Fruit fly (Drosophila melanogaster) whole organism, embryonic: Measurements from ENCODE around the gene CG10510.

ENCODE experiments used
- Antp ChIP-seq: fragments of 200-800 bp; sonication (Bioruptor generic); optimal IDR thresholded peaks from 3 replicates; lab custom pipeline; 2016; ENCODE audit warnings: missing biosample characterization, missing genetic modification characterization
- B-H2 ChIP-seq: fragments of 200-800 bp; sonication (Bioruptor generic); optimal IDR thresholded peaks from 2 replicates; lab custom pipeline; 2018; ENCODE audit warnings: missing biosample characterization, mild to moderate bottlenecking, missing genetic modification characterization
- Blimp-1 ChIP-seq: fragments of 200-800 bp; sonication (Bioruptor generic); optimal IDR thresholded peaks from 3 replicates; lab custom pipeline; 2018; ENCODE audit warnings: missing biosample characterization, missing genetic modification characterization, mild to moderate bottlenecking, moderate library complexity, missing genetic modification reagents
- CG10147 ChIP-seq: fragments of 200-800 bp; sonication (Bioruptor generic); optimal IDR thresholded peaks from 2 replicates; lab custom pipeline; 2019; ENCODE audit warnings: missing biosample characterization, mild to moderate bottlenecking, missing genetic modification characterization, moderate library complexity
- CG10274 ChIP-seq: fragments of 200-800 bp; sonication (Bioruptor generic); optimal IDR thresholded peaks from 3 replicates; lab custom pipeline; 2017; ENCODE audit warnings: missing biosample characterization, mild to moderate bottlenecking, missing genetic modification characterization
- CG10959 ChIP-seq: fragments of 200-800 bp; sonication (Bioruptor generic); IDR thresholded peaks from 2 replicates; pipeline ENCODE4 v1.3.6; 2022; ENCODE audit warnings: missing biosample characterization, missing genetic modification characterization
- CG11695 ChIP-seq: fragments of 200-800 bp; sonication (Bioruptor generic); IDR thresholded peaks from 3 replicates; pipeline ENCODE4 v1.3.6; 2022; ENCODE audit warnings: missing biosample characterization, missing genetic modification characterization
- CG11696 ChIP-seq: fragments of 200-800 bp; sonication (Bioruptor generic); IDR thresholded peaks from 2 replicates; pipeline ENCODE4 v1.3.6; 2022; ENCODE audit warnings: missing biosample characterization, missing genetic modification characterization
- CG12104 ChIP-seq: fragments of 200-800 bp; sonication (Bioruptor generic); optimal IDR thresholded peaks from 3 replicates; lab custom pipeline; 2016; ENCODE audit warnings: missing biosample characterization, missing genetic modification characterization
- CG12155 ChIP-seq: fragments of 200-800 bp; sonication (Bioruptor generic); optimal IDR thresholded peaks from 3 replicates; lab custom pipeline; 2016; ENCODE audit warnings: missing biosample characterization, missing genetic modification characterization
- CG12299 ChIP-seq: fragments of 200-800 bp; sonication (Bioruptor generic); optimal IDR thresholded peaks from 2 replicates; lab custom pipeline; 2018; ENCODE audit warnings: missing biosample characterization, mild to moderate bottlenecking, missing genetic modification characterization
- CG13296 ChIP-seq: fragments of 200-800 bp; sonication (Bioruptor generic); optimal IDR thresholded peaks from 3 replicates; lab custom pipeline; 2018; ENCODE audit warnings: missing biosample characterization, mild to moderate bottlenecking, missing genetic modification characterization
- CG17328 ChIP-seq: fragments of 200-800 bp; sonication (Bioruptor generic); IDR thresholded peaks from 2 replicates; pipeline ENCODE4 v1.3.6; 2022; ENCODE audit warnings: missing biosample characterization, missing genetic modification characterization
- CG17568 ChIP-seq: fragments of 200-800 bp; sonication (Bioruptor generic); optimal IDR thresholded peaks from 2 replicates; lab custom pipeline; 2018; ENCODE audit warnings: missing biosample characterization, mild to moderate bottlenecking, missing genetic modification characterization, moderate library complexity
- CG17802 ChIP-seq: fragments of 200-800 bp; sonication (Bioruptor generic); optimal IDR thresholded peaks from 2 replicates; lab custom pipeline; 2018; ENCODE audit warnings: missing biosample characterization, mild to moderate bottlenecking, missing genetic modification characterization, moderate library complexity
- CG18262 ChIP-seq: fragments of 200-800 bp; optimal IDR thresholded peaks from 3 replicates; lab custom pipeline; 2019; ENCODE audit warnings: missing biosample characterization, mild to moderate bottlenecking, missing genetic modification characterization, moderate library complexity
- CG18476 ChIP-seq: fragments of 200-800 bp; sonication (Bioruptor generic); optimal IDR thresholded peaks from 2 replicates; lab custom pipeline; 2016; ENCODE audit warnings: missing biosample characterization, mild to moderate bottlenecking, missing genetic modification characterization
- CG18599 ChIP-seq: fragments of 200-800 bp; sonication (Bioruptor generic); optimal IDR thresholded peaks from 3 replicates; lab custom pipeline; 2017; ENCODE audit warnings: missing biosample characterization, missing genetic modification characterization, mild to moderate bottlenecking, moderate library complexity, missing genetic modification reagents
- CG3065 ChIP-seq: fragments of 200-800 bp; sonication (Bioruptor generic); optimal IDR thresholded peaks from 2 replicates; lab custom pipeline; 2016; ENCODE audit warnings: missing biosample characterization, missing genetic modification characterization
- CG31365 ChIP-seq: fragments of 200-800 bp; sonication (Bioruptor generic); optimal IDR thresholded peaks from 2 replicates; lab custom pipeline; 2018; ENCODE audit warnings: missing biosample characterization, mild to moderate bottlenecking, missing genetic modification characterization
- CG32772 ChIP-seq: fragments of 200-800 bp; sonication (Bioruptor generic); IDR thresholded peaks from 2 replicates; pipeline ENCODE4 v1.3.6; 2022; ENCODE audit warnings: missing biosample characterization, missing genetic modification characterization
- CG3407 ChIP-seq: fragments of 200-800 bp; sonication (Bioruptor generic); optimal IDR thresholded peaks from 2 replicates; lab custom pipeline; 2018; ENCODE audit warnings: missing biosample characterization, mild to moderate bottlenecking, missing genetic modification characterization
- CG42726 ChIP-seq: fragments of 200-800 bp; sonication (Bioruptor generic); IDR thresholded peaks from 2 replicates; pipeline ENCODE4 v1.3.6; 2022; ENCODE audit warnings: missing biosample characterization, missing genetic modification characterization; ENCODE audit not compliant: partially characterized antibody
- CG4282 ChIP-seq: fragments of 200-800 bp; sonication (Bioruptor generic); optimal IDR thresholded peaks from 2 replicates; lab custom pipeline; 2016; ENCODE audit warnings: missing biosample characterization, missing genetic modification characterization
- CG5180 ChIP-seq: fragments of 200-800 bp; sonication (Bioruptor generic); optimal IDR thresholded peaks from 3 replicates; lab custom pipeline; 2017; ENCODE audit warnings: missing biosample characterization, missing genetic modification characterization, mild to moderate bottlenecking, moderate library complexity, missing genetic modification reagents
- CG6654 ChIP-seq: fragments of 200-800 bp; sonication (Bioruptor generic); optimal IDR thresholded peaks from 2 replicates; lab custom pipeline; 2017; ENCODE audit warnings: missing biosample characterization, mild to moderate bottlenecking, missing genetic modification characterization
- CG6791 ChIP-seq: fragments of 200-800 bp; sonication (Bioruptor generic); IDR thresholded peaks from 3 replicates; pipeline ENCODE4 v1.3.6; 2022; ENCODE audit warnings: missing biosample characterization, missing genetic modification characterization; ENCODE audit not compliant: partially characterized antibody
- CG6813 ChIP-seq: fragments of 200-800 bp; sonication (Bioruptor generic); optimal IDR thresholded peaks from 2 replicates; lab custom pipeline; 2017; ENCODE audit warnings: missing biosample characterization, missing genetic modification characterization, mild to moderate bottlenecking, moderate library complexity, missing genetic modification reagents
- Elba2 ChIP-seq: fragments of 200-800 bp; sonication (Bioruptor generic); optimal IDR thresholded peaks from 3 replicates; lab custom pipeline; 2016; ENCODE audit warnings: missing biosample characterization, missing genetic modification characterization
- Ets65A ChIP-seq: fragments of 200-800 bp; sonication (Bioruptor generic); peaks from one replicate; lab custom pipeline; 2016; ENCODE audit warnings: missing biosample characterization, missing genetic modification characterization
- Gsc ChIP-seq: fragments of 200-800 bp; sonication (Bioruptor generic); IDR thresholded peaks from 2 replicates; pipeline ENCODE4 v1.3.6; 2022; ENCODE audit warnings: missing biosample characterization, missing genetic modification characterization
- Gug ChIP-seq: fragments of 200-800 bp; sonication (Bioruptor generic); IDR thresholded peaks from 4 replicates; pipeline ENCODE4 v1.3.6; 2022; ENCODE audit warnings: missing biosample characterization, missing genetic modification characterization
- Hsf ChIP-seq: fragments of 200-800 bp; sonication (Bioruptor generic); optimal IDR thresholded peaks from 3 replicates; lab custom pipeline; 2016; ENCODE audit warnings: missing biosample characterization, missing genetic modification characterization
- Jarid2 ChIP-seq: fragments of 200-800 bp; sonication (Bioruptor generic); optimal IDR thresholded peaks from 3 replicates; lab custom pipeline; 2017; ENCODE audit warnings: mild to moderate bottlenecking, missing biosample characterization, missing genetic modification reagents, missing genetic modification characterization
- Kr ChIP-seq: fragments of 200-800 bp; sonication (Bioruptor generic); optimal IDR thresholded peaks from 2 replicates; lab custom pipeline; 2017; ENCODE audit warnings: missing biosample characterization, mild to moderate bottlenecking, missing genetic modification characterization
- MESR4 ChIP-seq: fragments of 200-800 bp; sonication (Bioruptor generic); optimal IDR thresholded peaks from 2 replicates; lab custom pipeline; 2018; ENCODE audit warnings: missing biosample characterization, mild to moderate bottlenecking, missing genetic modification characterization, moderate library complexity
- Max ChIP-seq: fragments of 200-800 bp; sonication (Bioruptor generic); optimal IDR thresholded peaks from 2 replicates; lab custom pipeline; 2016; ENCODE audit warnings: missing biosample characterization, mild to moderate bottlenecking, missing genetic modification characterization
- Optix ChIP-seq: fragments of 200-800 bp; sonication (Bioruptor generic); IDR thresholded peaks from 3 replicates; pipeline ENCODE4 v1.3.6; 2022; ENCODE audit warnings: missing biosample characterization, missing genetic modification characterization
- Usf ChIP-seq: fragments of 200-800 bp; sonication (Bioruptor generic); optimal IDR thresholded peaks from 2 replicates; lab custom pipeline; 2017; ENCODE audit warnings: missing genotype, missing biosample characterization, missing genetic modification characterization
- bcd ChIP-seq: fragments of 200-800 bp; sonication (Bioruptor generic); optimal IDR thresholded peaks from 2 replicates; lab custom pipeline; 2017; ENCODE audit warnings: missing biosample characterization, mild to moderate bottlenecking, missing genetic modification characterization
- chif ChIP-seq, 2 experiments: fragments of 200-800 bp; sonication (Bioruptor generic); optimal IDR thresholded peaks; 3 replicates each; lab custom pipeline; 2016; ENCODE audit warnings: missing biosample characterization in 2 of 2, missing genetic modification characterization in 2 of 2
- gfzf ChIP-seq: fragments of 200-800 bp; sonication (Bioruptor generic); optimal IDR thresholded peaks from 2 replicates; lab custom pipeline; 2016; ENCODE audit warnings: missing biosample characterization, mild to moderate bottlenecking, missing genetic modification characterization, moderate library complexity
- gro ChIP-seq: fragments of 200-800 bp; sonication (Bioruptor generic); optimal IDR thresholded peaks from 2 replicates; lab custom pipeline; 2016; ENCODE audit warnings: missing biosample characterization, missing genetic modification characterization
- lilli ChIP-seq: fragments of 200-800 bp; sonication (Bioruptor generic); optimal IDR thresholded peaks from 3 replicates; lab custom pipeline; 2016; ENCODE audit warnings: missing biosample characterization, missing genetic modification characterization
- odd ChIP-seq: fragments of 200-800 bp; sonication (Bioruptor generic); optimal IDR thresholded peaks from 2 replicates; lab custom pipeline; 2017; ENCODE audit warnings: missing biosample characterization, mild to moderate bottlenecking, missing genetic modification characterization
- schlank ChIP-seq: fragments of 200-800 bp; sonication (Bioruptor generic); optimal IDR thresholded peaks from 2 replicates; lab custom pipeline; 2018; ENCODE audit warnings: missing biosample characterization, mild to moderate bottlenecking, missing genetic modification characterization
- sob ChIP-seq: fragments of 200-800 bp; sonication (Bioruptor generic); IDR thresholded peaks from 2 replicates; pipeline ENCODE4 v1.3.6; 2022; ENCODE audit warnings: missing biosample characterization, missing genetic modification characterization
- ttk ChIP-seq: fragments of 200-800 bp; sonication (Bioruptor generic); IDR thresholded peaks from 2 replicates; pipeline ENCODE4 v2.1.2; 2022; ENCODE audit warnings: missing biosample characterization, missing genetic modification characterization
- wek ChIP-seq: fragments of 200-800 bp; sonication (Bioruptor generic); optimal IDR thresholded peaks from 3 replicates; lab custom pipeline; 2018; ENCODE audit warnings: missing biosample characterization, mild to moderate bottlenecking, missing genetic modification characterization, moderate library complexity

Gene CG10510

DNA sequence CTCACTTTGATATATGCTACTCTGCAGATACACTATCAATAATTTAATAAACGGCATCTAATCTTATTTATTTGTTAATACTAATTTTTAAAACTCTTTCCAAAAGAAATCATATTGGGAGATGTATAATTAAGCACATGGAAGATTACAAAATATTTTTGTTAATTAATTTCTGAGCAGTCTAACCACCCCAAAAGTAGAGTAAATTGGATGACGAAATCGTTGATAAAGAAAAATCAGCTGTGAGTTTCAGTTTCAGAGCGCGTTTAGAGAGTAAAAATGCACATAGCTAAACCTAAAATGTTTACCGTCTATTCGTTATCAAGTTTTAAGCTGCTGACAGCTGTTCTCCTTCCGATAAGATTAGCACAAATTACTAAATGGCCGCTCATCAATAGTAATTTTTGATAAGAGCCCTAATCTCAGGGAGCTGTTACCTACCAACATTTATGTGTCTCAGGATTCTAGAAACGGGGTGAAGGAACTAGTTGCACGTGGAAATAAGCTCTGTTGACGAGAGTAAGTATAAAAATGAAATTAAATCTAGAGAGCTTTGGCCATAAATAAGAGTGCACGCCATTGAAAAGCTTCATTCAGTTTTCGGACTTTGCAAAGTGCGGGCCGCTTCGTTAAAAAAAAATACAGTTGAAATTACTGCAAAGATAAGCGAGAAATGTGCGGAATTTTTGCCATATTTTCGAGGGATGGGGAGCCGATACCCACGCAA lies 37.2 kb downstream of the CG10510 start, which contains the start of the genes chb and AsnS (continued):
- TF ChIP-seq Elba2 (no peak), CG17328 (GFP tag; lab: Robert Waterston, UW) (peak; percentile 93), gfzf (GFP tag; lab: Kevin White, UChicago) (no peak), CG3065 (GFP tag; lab: Kevin White, UChicago) (no peak), B-H2 (GFP tag; lab: Kevin White, UChicago) (no peak), CG12104 (GFP tag; lab: Kevin White, UChicago) (peak; percentile 85), gro (GFP tag; lab: Kevin White, UChicago) (peak; percentile 50), Usf (peak; percentile 58), Kr (GFP tag; lab: Kevin White, UChicago) (no peak), ttk (GFP tag; lab: Robert Waterston, UW) (peak; percentile 92), CG6654 (peak; percentile 53), lilli (peak; percentile 85), CG11695 (GFP tag; lab: Robert Waterston, UW) (peak; percentile 96), CG4282 (GFP tag; lab: Kevin White, UChicago) (no peak), Max (GFP tag; lab: Kevin White, UChicago) (peak; percentile 82), CG5180 (peak; percentile 15), Gsc (GFP tag; lab: Robert Waterston, UW) (peak; percentile 50), Hsf (GFP tag; lab: Kevin White, UChicago) (peak; percentile 85), CG18599 (peak; percentile 87), CG12155 (GFP tag; lab: Kevin White, UChicago) (peak; percentile 86), CG6791 (GFP tag; lab: Robert Waterston, UW) (no peak), bcd (GFP tag; lab: Kevin White, UChicago) (peak; percentile 89), chif (GFP tag; optimal IDR thresholded peaks at IDR 0.05; lab: Kevin White, UChicago) (peak; percentile 64 to 72), Jarid2 (GFP tag; lab: Kevin White, UChicago) (no peak), sob (GFP tag; lab: Robert Waterston, UW) (peak; percentile 89), wek (GFP tag; lab: Kevin White, UChicago) (no peak), CG17568 (GFP tag; lab: Kevin White, UChicago) (peak; percentile 84), CG10959 (GFP tag; lab: Robert Waterston, UW) (peak; percentile 56), odd (peak; percentile 83), CG18262 (tag; lab: Kevin White, UChicago) (peak; percentile 91), Gug (peak; percentile 61; the same call in 3 of the 4 replicates), Ets65A (peak; percentile 39), MESR4 (GFP tag; lab: Kevin White, UChicago) (peak; percentile 30), Blimp-1 (GFP tag; lab: Kevin White, UChicago) (peak; percentile 90), CG6813 (GFP tag; lab: Kevin White, UChicago) (peak; percentile 72), schlank (tag; lab: Kevin White, UChicago) (peak; percentile 74), CG12299 (peak; percentile 89), CG42726 (GFP tag; lab: Robert Waterston, UW) (no peak), CG10274 (GFP tag; lab: Kevin White, UChicago) (peak; percentile 56), CG13296 (GFP tag; lab: Kevin White, UChicago) (peak; percentile 76), CG11696 (peak; percentile 82), Optix (GFP tag; lab: Robert Waterston, UW) (no peak), CG31365 (tag; lab: Kevin White, UChicago) (peak; percentile 53), CG17802 (tag; lab: Kevin White, UChicago) (peak; percentile 62), CG3407 (peak; percentile 76), CG10147 (peak; percentile 87), CG32772 (GFP tag; lab: Robert Waterston, UW) (peak; percentile 90), CG18476 (GFP tag; lab: Kevin White, UChicago) (peak; percentile 73), Antp (peak; percentile 55)
